Fruit fly (Drosophila melanogaster) whole organism, embryonic: ENCODE data around the gene Gyc89Da.

Source experiments
- Ada2b ChIP-seq: fragments of 200-800 bp; sonication (Bioruptor generic); IDR thresholded peaks from 2 replicates; pipeline ENCODE4 v1.3.6; 2022; ENCODE audit warnings: missing biosample characterization, missing genetic modification characterization
- Adf1 ChIP-seq: fragments of 200-800 bp; sonication (Bioruptor generic); IDR thresholded peaks from 2 replicates; pipeline ENCODE4 v1.3.6; 2022; ENCODE audit warnings: missing biosample characterization, missing genetic modification characterization
- Aef1 ChIP-seq: fragments of 200-800 bp; sonication (Bioruptor generic); IDR thresholded peaks from 3 replicates; pipeline ENCODE4 v1.3.6; 2022; ENCODE audit warnings: missing biosample characterization, missing genetic modification characterization
- BtbVII ChIP-seq: fragments of 200-800 bp; sonication (Bioruptor generic); optimal IDR thresholded peaks from 3 replicates; lab custom pipeline; 2017; ENCODE audit warnings: missing biosample characterization, mild to moderate bottlenecking, missing genetic modification characterization
- CG10366 ChIP-seq: fragments of 200-800 bp; sonication (Bioruptor generic); IDR thresholded peaks from 2 replicates; pipeline ENCODE4 v1.3.6; 2022; ENCODE audit warnings: missing biosample characterization, missing genetic modification characterization
- CG10565 ChIP-seq: fragments of 200-800 bp; sonication (Bioruptor generic); optimal IDR thresholded peaks from 3 replicates; lab custom pipeline; 2016; ENCODE audit warnings: missing biosample characterization, mild to moderate bottlenecking, missing genetic modification characterization
- CG10654 ChIP-seq: fragments of 200-800 bp; sonication (Bioruptor generic); optimal IDR thresholded peaks from 2 replicates; lab custom pipeline; 2016; ENCODE audit warnings: missing biosample characterization, missing genetic modification characterization
- CG11456 ChIP-seq: fragments of 200-800 bp; sonication (Bioruptor generic); IDR thresholded peaks from 3 replicates; pipeline ENCODE4 v1.3.6; 2022; ENCODE audit warnings: missing biosample characterization, missing genetic modification characterization
- CG12659 ChIP-seq: fragments of 200-800 bp; sonication (Bioruptor generic); optimal IDR thresholded peaks from 3 replicates; lab custom pipeline; 2017; ENCODE audit warnings: mild to moderate bottlenecking, missing biosample characterization, missing genetic modification reagents, missing genetic modification characterization
- CG13287 ChIP-seq: fragments of 200-800 bp; sonication (Bioruptor generic); IDR thresholded peaks from 2 replicates; pipeline ENCODE4 v1.3.6; 2022; ENCODE audit warnings: missing biosample characterization, missing genetic modification characterization; ENCODE audit not compliant: partially characterized antibody
- CG14441 ChIP-seq: fragments of 200-800 bp; sonication (Bioruptor generic); IDR thresholded peaks from 2 replicates; pipeline ENCODE4 v1.3.6; 2022; ENCODE audit warnings: missing biosample characterization, missing genetic modification characterization
- CG15011 ChIP-seq: fragments of 200-800 bp; sonication (Bioruptor generic); optimal IDR thresholded peaks from 3 replicates; lab custom pipeline; 2018; ENCODE audit warnings: missing biosample characterization, mild to moderate bottlenecking, missing genetic modification characterization
- CG1529 ChIP-seq: fragments of 200-800 bp; sonication (Bioruptor generic); optimal IDR thresholded peaks from 3 replicates; lab custom pipeline; 2018; ENCODE audit warnings: missing biosample characterization, missing genetic modification characterization
- CG15601 ChIP-seq: fragments of 200-800 bp; sonication (Bioruptor generic); optimal IDR thresholded peaks from 3 replicates; lab custom pipeline; 2019; ENCODE audit warnings: missing biosample characterization, mild to moderate bottlenecking, missing genetic modification characterization, moderate library complexity
- CG16815 ChIP-seq: fragments of 200-800 bp; sonication (Bioruptor generic); optimal IDR thresholded peaks from 3 replicates; lab custom pipeline; 2017; ENCODE audit warnings: missing biosample characterization, mild to moderate bottlenecking, missing genetic modification characterization
- CG17186 ChIP-seq: fragments of 200-800 bp; sonication (Bioruptor generic); optimal IDR thresholded peaks from 3 replicates; lab custom pipeline; 2017; ENCODE audit warnings: missing biosample characterization, missing genetic modification reagents, missing genetic modification characterization
- CG2199 ChIP-seq: fragments of 200-800 bp; sonication (Bioruptor generic); IDR thresholded peaks from 3 replicates; pipeline ENCODE4 v1.3.6; 2022; ENCODE audit warnings: missing biosample characterization, missing genetic modification characterization
- CG30020 ChIP-seq: fragments of 200-800 bp; optimal IDR thresholded peaks from 2 replicates; lab custom pipeline; 2019; ENCODE audit warnings: missing biosample characterization, mild to moderate bottlenecking, missing genetic modification characterization, moderate library complexity
- CG3838 ChIP-seq: fragments of 200-800 bp; sonication (Bioruptor generic); optimal IDR thresholded peaks from 3 replicates; lab custom pipeline; 2016; ENCODE audit warnings: missing biosample characterization, missing genetic modification characterization
- CG3847 ChIP-seq: fragments of 200-800 bp; sonication (Bioruptor generic); IDR thresholded peaks from 2 replicates; pipeline ENCODE4 v1.3.6; 2022; ENCODE audit warnings: missing biosample characterization, missing genetic modification characterization
- CG42726 ChIP-seq: fragments of 200-800 bp; sonication (Bioruptor generic); IDR thresholded peaks from 2 replicates; pipeline ENCODE4 v1.3.6; 2022; ENCODE audit warnings: missing biosample characterization, missing genetic modification characterization; ENCODE audit not compliant: partially characterized antibody
- CG4730 ChIP-seq: fragments of 200-800 bp; sonication (Bioruptor generic); IDR thresholded peaks from 2 replicates; pipeline ENCODE4 v1.3.6; 2022; ENCODE audit warnings: missing biosample characterization, missing genetic modification characterization
- CG5180 ChIP-seq: fragments of 200-800 bp; sonication (Bioruptor generic); optimal IDR thresholded peaks from 3 replicates; lab custom pipeline; 2017; ENCODE audit warnings: missing biosample characterization, missing genetic modification characterization, mild to moderate bottlenecking, moderate library complexity, missing genetic modification reagents
- CG8944 ChIP-seq: fragments of 200-800 bp; sonication (Bioruptor generic); optimal IDR thresholded peaks from 3 replicates; lab custom pipeline; 2016; ENCODE audit warnings: missing biosample characterization, missing genetic modification characterization
- CG9817 ChIP-seq: fragments of 200-800 bp; sonication (Bioruptor generic); optimal IDR thresholded peaks from 2 replicates; lab custom pipeline; 2018; ENCODE audit warnings: missing biosample characterization, mild to moderate bottlenecking, missing genetic modification characterization, moderate library complexity
- CTCF ChIP-seq: fragments of 200-800 bp; sonication (Bioruptor generic); optimal IDR thresholded peaks from 2 replicates; lab custom pipeline; 2017; ENCODE audit warnings: missing biosample characterization, mild to moderate bottlenecking, missing genetic modification characterization, moderate library complexity
- Doc2 ChIP-seq: fragments of 200-800 bp; sonication (Bioruptor generic); IDR thresholded peaks from 2 replicates; pipeline ENCODE4 v1.3.6; 2022; ENCODE audit warnings: missing biosample characterization, missing genetic modification characterization
- HHEX ChIP-seq: fragments of 200-800 bp; sonication (Bioruptor generic); optimal IDR thresholded peaks from 3 replicates; lab custom pipeline; 2017; ENCODE audit warnings: missing biosample characterization, mild to moderate bottlenecking, missing genetic modification characterization, missing genetic modification reagents
- MTF-1 ChIP-seq: fragments of 200-800 bp; sonication (Bioruptor generic); optimal IDR thresholded peaks from 2 replicates; lab custom pipeline; 2018; ENCODE audit warnings: missing biosample characterization, mild to moderate bottlenecking, missing genetic modification characterization, borderline replicate concordance
- Mad ChIP-seq: fragments of 200-800 bp; sonication (Bioruptor generic); optimal IDR thresholded peaks from 2 replicates; lab custom pipeline; 2016; ENCODE audit warnings: missing biosample characterization, missing genetic modification characterization
- Sin3A ChIP-seq: fragments of >200 bp; optimal IDR thresholded peaks from 2 replicates; lab custom pipeline; 2018
- Spps ChIP-seq: fragments of 200-800 bp; sonication (Bioruptor generic); optimal IDR thresholded peaks from 2 replicates; lab custom pipeline; 2018; ENCODE audit warnings: missing biosample characterization, mild to moderate bottlenecking, missing genetic modification characterization
- bab2 ChIP-seq: fragments of 200-800 bp; sonication (Bioruptor generic); optimal IDR thresholded peaks from 2 replicates; lab custom pipeline; 2016; ENCODE audit warnings: missing biosample characterization, missing genetic modification characterization
- caup ChIP-seq: fragments of 200-800 bp; sonication (Bioruptor generic); optimal IDR thresholded peaks from 3 replicates; lab custom pipeline; 2017; ENCODE audit warnings: missing biosample characterization, mild to moderate bottlenecking, missing genetic modification characterization, moderate library complexity; ENCODE audit not compliant: severe bottlenecking
- croc ChIP-seq: fragments of 200-800 bp; sonication (Bioruptor generic); conservative IDR thresholded peaks from 3 replicates; pipeline ENCODE4 v1.3.6; 2022; ENCODE audit warnings: missing biosample characterization, missing genetic modification characterization
- dpn ChIP-seq, 2 experiments: fragments of 200-800 bp; sonication (Bioruptor generic); optimal IDR thresholded peaks; 3 replicates each; lab custom pipeline; 2016; ENCODE audit warnings: missing biosample characterization in 2 of 2, missing genetic modification characterization in 2 of 2
- exex ChIP-seq: fragments of 200-800 bp; sonication (Bioruptor generic); optimal IDR thresholded peaks from 4 replicates; lab custom pipeline; 2018; ENCODE audit warnings: missing biosample characterization, mild to moderate bottlenecking, missing genetic modification characterization, moderate library complexity
- fd3F ChIP-seq: fragments of 200-800 bp; sonication (Bioruptor generic); optimal IDR thresholded peaks from 2 replicates; lab custom pipeline; 2018; ENCODE audit warnings: missing biosample characterization, mild to moderate bottlenecking, missing genetic modification characterization, moderate library complexity
- fru ChIP-seq: fragments of >200 bp; optimal IDR thresholded peaks from 2 replicates; lab custom pipeline; 2017
- gce ChIP-seq: fragments of 200-800 bp; sonication (Bioruptor generic); IDR thresholded peaks from 3 replicates; pipeline ENCODE4 v1.3.6; 2022; ENCODE audit warnings: missing biosample characterization, missing genetic modification characterization
- gcm ChIP-seq: fragments of 200-800 bp; sonication (Bioruptor generic); optimal IDR thresholded peaks from 2 replicates; lab custom pipeline; 2019; ENCODE audit warnings: missing biosample characterization, mild to moderate bottlenecking, missing genetic modification characterization, moderate library complexity
- gsb-n ChIP-seq: fragments of 200-800 bp; sonication (Bioruptor generic); optimal IDR thresholded peaks from 3 replicates; lab custom pipeline; 2018; ENCODE audit warnings: missing biosample characterization, mild to moderate bottlenecking, missing genetic modification characterization
- kay ChIP-seq: fragments of 200-800 bp; sonication (Bioruptor generic); optimal IDR thresholded peaks from 2 replicates; lab custom pipeline; 2016; ENCODE audit warnings: missing biosample characterization, missing genetic modification characterization
- lbe ChIP-seq: fragments of 200-800 bp; sonication (Bioruptor generic); optimal IDR thresholded peaks from 2 replicates; lab custom pipeline; 2016; ENCODE audit warnings: missing biosample characterization, mild to moderate bottlenecking, missing genetic modification characterization
- mirr ChIP-seq: fragments of 200-800 bp; sonication (Bioruptor generic); optimal IDR thresholded peaks from 3 replicates; lab custom pipeline; 2018; ENCODE audit warnings: missing biosample characterization, mild to moderate bottlenecking, missing genetic modification characterization
- nerfin-2 ChIP-seq: fragments of 200-800 bp; sonication (Bioruptor generic); IDR thresholded peaks from 2 replicates; pipeline ENCODE4 v1.3.6; 2022; ENCODE audit warnings: missing biosample characterization, missing genetic modification characterization; ENCODE audit not compliant: partially characterized antibody
- odd ChIP-seq: fragments of 200-800 bp; sonication (Bioruptor generic); optimal IDR thresholded peaks from 2 replicates; lab custom pipeline; 2017; ENCODE audit warnings: missing biosample characterization, mild to moderate bottlenecking, missing genetic modification characterization
- sc ChIP-seq, 3 experiments: fragments of >200 bp in 2 of 3; fragments of 200-800 bp in 1 of 3; sonication (Bioruptor generic) in 1 of 3; optimal IDR thresholded peaks; 2 replicates in 2 of 3; 3 replicates in 1 of 3; lab custom pipeline; 2017; ENCODE audit warnings: mild to moderate bottlenecking in 1 of 3, missing biosample characterization in 1 of 3, missing genetic modification characterization in 1 of 3, missing genetic modification reagents in 1 of 3
- tup ChIP-seq: fragments of 200-800 bp; sonication (Bioruptor generic); optimal IDR thresholded peaks from 2 replicates; lab custom pipeline; 2016; ENCODE audit warnings: missing biosample characterization, mild to moderate bottlenecking, missing genetic modification characterization, moderate library complexity
- z ChIP-seq: fragments of 200-800 bp; sonication (Bioruptor generic); IDR thresholded peaks from 3 replicates; pipeline ENCODE4 v1.3.6; 2022; ENCODE audit warnings: missing biosample characterization, missing genetic modification characterization
- zfh2 ChIP-seq: fragments of 200-800 bp; sonication (Bioruptor generic); optimal IDR thresholded peaks from 2 replicates; lab custom pipeline; 2016; ENCODE audit warnings: missing biosample characterization, missing genetic modification characterization

Gene Gyc89Da

DNA sequence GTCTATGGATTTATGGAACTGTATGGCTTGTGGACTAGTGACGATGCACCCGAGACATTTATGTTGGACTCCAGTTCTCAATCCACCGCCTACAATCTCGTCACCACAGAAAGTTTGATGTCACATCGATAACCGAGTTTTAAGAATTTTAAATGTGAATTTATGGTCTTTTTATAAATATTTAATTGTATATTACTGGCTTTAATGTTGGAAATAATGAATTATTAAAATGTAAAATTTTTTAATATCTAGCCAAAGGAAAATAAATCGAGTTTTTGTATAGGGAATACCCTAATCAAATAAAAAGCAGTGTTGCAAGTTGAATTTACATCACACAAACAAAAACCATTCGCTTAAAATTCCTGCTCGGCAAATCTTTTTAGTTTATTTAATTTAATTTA, 39.7 kb upstream of the Gyc89Da start, which contains the start of gene Fntb (continued):
- peak; percentile 66 for TF ChIP-seq CG9817 (tag; lab: Kevin White, UChicago)
- TF ChIP-seq CG15011 (GFP tag; lab: Kevin White, UChicago): no peak
- TF ChIP-seq CG13287: peak; percentile 50; the same call in 1 of the 2 replicates
- TF ChIP-seq Sin3A: no peak
- peak; percentile 16 for TF ChIP-seq CG3838 (GFP tag; lab: Kevin White, UChicago)
- peak; percentile 20 for TF ChIP-seq CG17186
- TF ChIP-seq CG11456 (GFP tag; lab: Robert Waterston, UW): 0 out of 3 replicates have a peak, but pooled peaks have one; percentile 5
- TF ChIP-seq exex (tag; lab: Kevin White, UChicago): no peak
- TF ChIP-seq Doc2 (GFP tag; lab: Robert Waterston, UW): no peak
- TF ChIP-seq nerfin-2 (GFP tag; lab: Robert Waterston, UW): no peak
- peak; percentile 15 for TF ChIP-seq tup
- peak; percentile 19 for TF ChIP-seq kay
- TF ChIP-seq bab2 (GFP tag; lab: Kevin White, UChicago): peak; percentile 10
- TF ChIP-seq CG5180 (GFP tag; lab: Kevin White, UChicago): no peak
- TF ChIP-seq fd3F (GFP tag; lab: Kevin White, UChicago): peak; percentile 55
- no peak for TF ChIP-seq Adf1 (GFP tag; lab: Robert Waterston, UW)
- peak; percentile 20; the same call in 1 of the 2 replicates for TF ChIP-seq CG4730 (GFP tag; lab: Robert Waterston, UW)
- TF ChIP-seq CG10654: peak; percentile 67
- peak; percentile 45 for TF ChIP-seq CG16815
- TF ChIP-seq CG14441 (GFP tag; lab: Robert Waterston, UW): peak; percentile 49; the same call in 1 of the 2 replicates
- TF ChIP-seq Ada2b: 0 out of 2 replicates have a peak, but pooled peaks have one; percentile 20
- TF ChIP-seq HHEX (GFP tag; lab: Kevin White, UChicago): peak; percentile 63
- peak; percentile 69 for TF ChIP-seq CG12659 (GFP tag; lab: Kevin White, UChicago)
- peak in 1 of 2 experiments; percentile 66 for TF ChIP-seq dpn (GFP tag; optimal IDR thresholded peaks at IDR 0.05; lab: Kevin White, UChicago)
- TF ChIP-seq CG8944 (GFP tag; lab: Kevin White, UChicago): no peak
- peak; percentile 49 for TF ChIP-seq Spps
- TF ChIP-seq gcm (GFP tag; lab: Kevin White, UChicago): peak; percentile 56
- peak; percentile 56 for TF ChIP-seq BtbVII (GFP tag; lab: Kevin White, UChicago)
- no peak for TF ChIP-seq CG10565 (GFP tag; lab: Kevin White, UChicago)
- TF ChIP-seq z (GFP tag; lab: Robert Waterston, UW): no peak
- TF ChIP-seq zfh2: peak; percentile 61
- no peak for TF ChIP-seq CTCF (GFP tag; lab: Kevin White, UChicago)
- no peak for TF ChIP-seq sc (optimal IDR thresholded peaks at IDR 0.05; lab: Kevin White, UChicago)
- peak; percentile 39 for TF ChIP-seq sc (GFP tag; optimal IDR thresholded peaks at IDR 0.05; lab: Kevin White, UChicago)
- peak; percentile 38 for TF ChIP-seq CG1529 (GFP tag; lab: Kevin White, UChicago)
- TF ChIP-seq CG30020 (tag; lab: Kevin White, UChicago): peak; percentile 62
- 0 out of 3 replicates have a peak, but pooled peaks have one; percentile 46 for TF ChIP-seq gce
- TF ChIP-seq fru (lab: Kevin White, UChicago): no peak
- TF ChIP-seq odd: no peak
- TF ChIP-seq CG15601: peak; percentile 58
- TF ChIP-seq MTF-1: no peak
- peak; percentile 29; the same call in 2 of the 3 replicates for TF ChIP-seq croc (GFP tag; lab: Robert Waterston, UW)
- peak; percentile 35 for TF ChIP-seq lbe (GFP tag; lab: Kevin White, UChicago)
- TF ChIP-seq CG42726: no peak
- peak; percentile 76 for TF ChIP-seq CG3847 (GFP tag; lab: Robert Waterston, UW)
- no peak for TF ChIP-seq CG2199 (GFP tag; lab: Robert Waterston, UW)
- peak; percentile 71 for TF ChIP-seq Aef1
- TF ChIP-seq CG10366 (GFP tag; lab: Robert Waterston, UW): peak; percentile 53
- no peak for TF ChIP-seq mirr
- no peak for TF ChIP-seq gsb-n (tag; lab: Kevin White, UChicago)
- peak; percentile 37 for TF ChIP-seq Mad
- TF ChIP-seq caup (GFP tag; lab: Kevin White, UChicago): peak; percentile 72
